Worm (Caenorhabditis elegans) whole organism, mixed stage, embryonic: Measurements from ENCODE around the gene F49C12.5.

Source experiments
- lsy-2 ChIP-seq: fragments of 150-350 bp; optimal IDR thresholded peaks from 2 replicates; lab custom pipeline; 2014; ENCODE audit warnings: missing biosample characterization, missing genetic modification characterization
- snpc-4 ChIP-seq: fragments of 150-350 bp; optimal IDR thresholded peaks from 2 replicates; lab custom pipeline; 2014; ENCODE audit warnings: missing biosample characterization, missing genetic modification characterization
- unc-62 ChIP-seq: fragments of 150-350 bp; optimal IDR thresholded peaks from 2 replicates; lab custom pipeline; 2014; ENCODE audit warnings: missing biosample characterization, missing genetic modification reagents, missing genetic modification characterization
- ztf-11 ChIP-seq: fragments of 150-350 bp; optimal IDR thresholded peaks from 2 replicates; lab custom pipeline; 2014; ENCODE audit warnings: missing biosample characterization, missing genetic modification characterization

DNA sequence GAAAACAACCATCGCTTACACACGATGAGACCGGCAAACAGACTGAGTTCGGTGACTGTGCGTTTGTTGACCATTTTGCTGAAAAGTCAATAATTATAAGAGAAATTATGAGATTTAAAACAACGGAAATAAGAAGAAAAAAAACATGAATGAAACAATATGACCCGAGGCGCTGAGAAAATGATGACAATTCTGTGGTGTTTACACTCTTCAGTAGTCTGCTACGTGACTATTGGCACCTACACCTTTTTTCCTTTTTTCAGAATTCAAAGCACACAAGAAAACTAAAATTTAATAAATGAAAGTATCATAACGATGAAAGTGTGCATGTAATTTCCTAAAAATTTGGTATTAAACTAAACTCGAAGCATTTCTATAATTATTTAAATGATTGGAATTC is 45.0 kb upstream of the F49C12.5 start, which contains the start of gene Y11D7A.10:
- TF ChIP-seq unc-62 (no peak), snpc-4 (tag; lab: Kevin White, UChicago) (no peak), ztf-11 (no peak), lsy-2 (tag; lab: Kevin White, UChicago) (no peak)
